Worm (Caenorhabditis elegans) whole organism, midembryonic: ENCODE data around the gene F22E5.2.
"Not testable (repeated sequence)": the region's sequence is repeated elsewhere in the genome, so short reads cannot be mapped to it uniquely, and the experiment has no call there.

Source experiments
- T22C8.4 ChIP-seq: fragments of 200-800 bp; sonication (Bioruptor generic); IDR thresholded peaks from 2 replicates; pipeline ENCODE4 v1.3.6; 2022; ENCODE audit warnings: missing genetic modification characterization, missing compliant biosample characterization
- cog-1 ChIP-seq: sonication (generic microtip); optimal IDR thresholded peaks from 2 replicates; lab custom pipeline; 2016; ENCODE audit warnings: missing genetic modification characterization, missing compliant biosample characterization
- flt-1 ChIP-seq: fragments of 200-800 bp; sonication (Bioruptor generic); IDR thresholded peaks from 2 replicates; pipeline ENCODE4 v1.3.6; 2022; ENCODE audit warnings: missing genetic modification characterization, missing compliant biosample characterization
- klf-2 ChIP-seq: fragments of 200-800 bp; sonication (Bioruptor generic); conservative IDR thresholded peaks from 2 replicates; pipeline ENCODE4 v1.3.6; 2022; ENCODE audit warnings: missing genetic modification reagents, missing genetic modification characterization, missing compliant biosample characterization
- tab-1 ChIP-seq: fragments of 200-800 bp; sonication (Bioruptor generic); IDR thresholded peaks from 2 replicates; pipeline ENCODE4 v1.3.6; 2022; ENCODE audit warnings: missing genetic modification characterization, missing compliant biosample characterization
- ztf-23 ChIP-seq: fragments of 200-800 bp; sonication (Bioruptor generic); IDR thresholded peaks from 2 replicates; pipeline ENCODE4 v1.3.6; 2022; ENCODE audit warnings: missing genetic modification reagents, missing genetic modification characterization, missing compliant biosample characterization
- ztf-29 ChIP-seq: fragments of 200-800 bp; sonication (Bioruptor generic); IDR thresholded peaks from 2 replicates; pipeline ENCODE4 v1.3.6; 2022; ENCODE audit warnings: missing genetic modification reagents, missing genetic modification characterization, missing compliant biosample characterization

- TF ChIP-seq ztf-29 (GFP tag; lab: Robert Waterston, UW); T22C8.4 (GFP tag; lab: Robert Waterston, UW); ztf-23 (GFP tag; lab: Robert Waterston, UW); klf-2 (GFP tag; lab: Robert Waterston, UW); flt-1; tab-1; cog-1 (tag; lab: Kevin White, UChicago): not testable (repeated sequence)
These were observed at the start of gene F22E5.2 for ce11 chrII:2665081-2665480.
